Fruit fly (Drosophila melanogaster): ENCODE measurements around the gene CG13062.

DNA sequence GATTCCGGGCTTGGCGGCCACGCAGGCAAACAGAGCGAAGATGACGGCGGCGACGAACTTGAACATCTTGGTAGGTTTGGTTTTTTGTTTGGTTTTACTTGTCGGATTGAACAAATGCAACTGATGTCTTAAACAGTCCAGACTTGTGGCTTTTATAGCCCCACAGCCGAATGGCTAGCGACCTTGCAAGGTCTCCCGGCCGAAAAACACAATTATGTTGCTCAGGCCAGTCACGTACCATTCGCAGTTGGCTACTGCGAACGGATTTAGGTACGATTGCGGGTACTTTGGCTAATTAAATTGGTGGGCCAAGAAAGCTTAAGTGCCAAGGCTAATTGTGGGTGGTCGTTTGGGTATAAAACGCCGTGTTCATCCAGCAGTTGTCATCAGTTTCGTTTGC, 49.1 kb upstream of the CG13062 start, which contains the start of the genes CG13051 and CG13069:
- no peak for TF ChIP-seq CG12768 (GFP tag; optimal IDR thresholded peaks at IDR 0.05)
- no peak for TF ChIP-seq ovo (GFP tag; optimal IDR thresholded peaks at IDR 0.05)
- TF ChIP-seq pad (GFP tag; optimal IDR thresholded peaks at IDR 0.05), result no peak
- no peak for TF ChIP-seq kay (GFP tag; ENCODE audit: borderline replicate concordance)
- TF ChIP-seq CG7101 (tag; optimal IDR thresholded peaks at IDR 0.05), result no peak
- no peak for TF ChIP-seq cic (GFP tag; optimal IDR thresholded peaks at IDR 0.05)
- TF ChIP-seq CG1620 (GFP tag; optimal IDR thresholded peaks at IDR 0.05), result no peak
- no peak for TF ChIP-seq CG33017 (tag; optimal IDR thresholded peaks at IDR 0.05)
- TF ChIP-seq tj (GFP tag; optimal IDR thresholded peaks at IDR 0.05), result no peak
- no peak for TF ChIP-seq Mnt (GFP tag; optimal IDR thresholded peaks at IDR 0.05)
- no peak for TF ChIP-seq Clk (GFP tag; optimal IDR thresholded peaks at IDR 0.05)
- TF ChIP-seq CG11617 (GFP tag; optimal IDR thresholded peaks at IDR 0.05), result no peak

Measured in whole organism, adult.